Fruit fly (Drosophila melanogaster) whole organism, adult: ENCODE results near the gene CG11164.

Experiments
- CG7045 ChIP-seq: fragments of 200-800 bp; sonication (Bioruptor generic); optimal IDR thresholded peaks from 2 replicates; lab custom pipeline; 2017; ENCODE audit warnings: missing biosample characterization, mild to moderate bottlenecking, missing genetic modification characterization
- CG7101 ChIP-seq: fragments of 200-800 bp; sonication (Bioruptor generic); optimal IDR thresholded peaks from 2 replicates; lab custom pipeline; 2018; ENCODE audit warnings: missing biosample characterization, mild to moderate bottlenecking, missing genetic modification characterization, moderate library complexity
- Clk ChIP-seq: fragments of 200-800 bp; sonication (Bioruptor generic); optimal IDR thresholded peaks from 2 replicates; lab custom pipeline; 2017; ENCODE audit warnings: missing biosample characterization, missing genetic modification characterization
- Hr96 ChIP-seq: fragments of 200-800 bp; sonication (Bioruptor generic); optimal IDR thresholded peaks from 2 replicates; lab custom pipeline; 2016; ENCODE audit warnings: missing biosample characterization, missing genetic modification characterization
- tj ChIP-seq: fragments of 200-800 bp; sonication (Bioruptor generic); optimal IDR thresholded peaks from 3 replicates; lab custom pipeline; 2017; ENCODE audit warnings: missing biosample characterization, mild to moderate bottlenecking, missing genetic modification characterization, moderate library complexity

dm6 chrX:13641115-13641890 lies 26.5 kb upstream of the CG11164 start:
- peak; percentile 79 for TF ChIP-seq Hr96 (GFP tag; lab: Kevin White, UChicago)
- no peak for TF ChIP-seq Clk (GFP tag; lab: Kevin White, UChicago)
- peak; percentile 85 for TF ChIP-seq CG7101 (tag; lab: Kevin White, UChicago)
- peak; percentile 42 for TF ChIP-seq tj (GFP tag; lab: Kevin White, UChicago)
- peak; percentile 42 for TF ChIP-seq CG7045 (GFP tag; lab: Kevin White, UChicago)
